Fruit fly (Drosophila melanogaster) whole organism, pupa: ENCODE data around the gene CG11710.
"Not testable (repeated sequence)": the region's sequence is repeated elsewhere in the genome, so short reads cannot be mapped to it uniquely, and the experiment has no call there.

Experiments
- CG10348 ChIP-seq: fragments of 200-800 bp; sonication (Bioruptor generic); IDR thresholded peaks from 2 replicates; pipeline ENCODE4 v1.3.6; 2022; ENCODE audit warnings: missing biosample characterization, missing genetic modification characterization
- CG12605 ChIP-seq: fragments of 200-800 bp; sonication (Bioruptor generic); IDR thresholded peaks from 2 replicates; pipeline ENCODE4 v1.3.6; 2022; ENCODE audit warnings: missing biosample characterization, missing genetic modification characterization
- CG13204 ChIP-seq: fragments of 200-800 bp; sonication (Bioruptor generic); optimal IDR thresholded peaks from 2 replicates; lab custom pipeline; 2018; ENCODE audit warnings: missing biosample characterization, mild to moderate bottlenecking, missing genetic modification characterization, moderate library complexity
- CG14655 ChIP-seq: fragments of 200-800 bp; sonication (Bioruptor generic); optimal IDR thresholded peaks from 3 replicates; lab custom pipeline; 2017; ENCODE audit warnings: mild to moderate bottlenecking, missing biosample characterization, missing genetic modification reagents, missing genetic modification characterization
- CG15710 ChIP-seq: fragments of 200-800 bp; sonication (Bioruptor generic); optimal IDR thresholded peaks from 2 replicates; lab custom pipeline; 2018; ENCODE audit warnings: missing biosample characterization, mild to moderate bottlenecking, missing genetic modification characterization, moderate library complexity
- CG17806 ChIP-seq: fragments of 200-800 bp; sonication (Bioruptor generic); optimal IDR thresholded peaks from 2 replicates; lab custom pipeline; 2018; ENCODE audit warnings: missing biosample characterization, mild to moderate bottlenecking, missing genetic modification characterization, moderate library complexity
- CG32121 ChIP-seq: fragments of 200-800 bp; sonication (Bioruptor generic); IDR thresholded peaks from 2 replicates; pipeline ENCODE4 v1.3.6; 2022; ENCODE audit warnings: missing biosample characterization, missing genetic modification characterization
- CG34367 ChIP-seq: fragments of 200-800 bp; sonication (Bioruptor generic); optimal IDR thresholded peaks from 2 replicates; lab custom pipeline; 2018; ENCODE audit warnings: missing biosample characterization, mild to moderate bottlenecking, missing genetic modification characterization
- CG4496 ChIP-seq: fragments of 200-800 bp; sonication (Bioruptor generic); IDR thresholded peaks from 3 replicates; pipeline ENCODE4 v1.3.6; 2022; ENCODE audit warnings: missing biosample characterization, missing genetic modification characterization
- CG8159 ChIP-seq: fragments of 200-800 bp; sonication (Bioruptor generic); optimal IDR thresholded peaks from 3 replicates; lab custom pipeline; 2018; ENCODE audit warnings: missing biosample characterization, mild to moderate bottlenecking, missing genetic modification characterization, moderate library complexity
- CG8301 ChIP-seq: fragments of 200-800 bp; sonication (Bioruptor generic); optimal IDR thresholded peaks from 2 replicates; lab custom pipeline; 2018; ENCODE audit warnings: missing biosample characterization, mild to moderate bottlenecking, missing genetic modification characterization
- CG9948 ChIP-seq: fragments of 200-800 bp; sonication (Bioruptor generic); optimal IDR thresholded peaks from 2 replicates; lab custom pipeline; 2018; ENCODE audit warnings: missing biosample characterization, mild to moderate bottlenecking, missing genetic modification characterization, moderate library complexity
- D1 ChIP-seq: fragments of 200-800 bp; sonication (Bioruptor generic); optimal IDR thresholded peaks from 2 replicates; lab custom pipeline; 2018; ENCODE audit warnings: missing biosample characterization, mild to moderate bottlenecking, missing genetic modification characterization, moderate library complexity
- EcR ChIP-seq: fragments of 200-800 bp; sonication (Bioruptor generic); optimal IDR thresholded peaks from 3 replicates; lab custom pipeline; 2019; ENCODE audit warnings: missing biosample characterization, missing genetic modification characterization, mild to moderate bottlenecking, moderate library complexity, missing genetic modification reagents
- Ets98B ChIP-seq: fragments of 200-800 bp; sonication (Bioruptor generic); IDR thresholded peaks from 2 replicates; pipeline ENCODE4 v1.3.6; 2022; ENCODE audit warnings: missing biosample characterization, missing genetic modification characterization
- Pif1A ChIP-seq: fragments of 200-800 bp; sonication (Bioruptor generic); optimal IDR thresholded peaks from 3 replicates; lab custom pipeline; 2016; ENCODE audit warnings: missing biosample characterization, missing genetic modification characterization
- Pif1B ChIP-seq: fragments of 200-800 bp; sonication (Bioruptor generic); optimal IDR thresholded peaks from 3 replicates; lab custom pipeline; 2016; ENCODE audit warnings: missing biosample characterization, missing genetic modification characterization
- Snoo ChIP-seq: fragments of 200-800 bp; sonication (Bioruptor generic); optimal IDR thresholded peaks from 3 replicates; lab custom pipeline; 2017; ENCODE audit warnings: missing biosample characterization, mild to moderate bottlenecking, missing genetic modification characterization, inconsistent platforms
- fd96Ca ChIP-seq: fragments of 200-800 bp; sonication (Bioruptor generic); IDR thresholded peaks from 3 replicates; pipeline ENCODE4 v1.3.6; 2022; ENCODE audit warnings: missing biosample characterization, missing genetic modification characterization
- gl ChIP-seq: fragments of 200-800 bp; sonication (Bioruptor generic); optimal IDR thresholded peaks from 2 replicates; lab custom pipeline; 2018; ENCODE audit warnings: missing biosample characterization, mild to moderate bottlenecking, missing genetic modification characterization
- rn ChIP-seq: fragments of 200-800 bp; sonication (Bioruptor generic); IDR thresholded peaks from 2 replicates; pipeline ENCODE4 v1.3.6; 2022; ENCODE audit warnings: missing biosample characterization, missing genetic modification characterization

CG11710 gene

dm6 chrX:20466382-20466928 is 37.0 kb upstream of the CG11710 start:
- no peak for TF ChIP-seq CG34367 (tag; lab: Kevin White, UChicago)
- no peak for TF ChIP-seq rn (GFP tag; lab: Robert Waterston, UW)
- TF ChIP-seq Ets98B (GFP tag; lab: Robert Waterston, UW), result no peak
- no peak for TF ChIP-seq CG4496 (GFP tag; lab: Robert Waterston, UW)
- no peak for TF ChIP-seq CG9948 (tag; lab: Kevin White, UChicago)
- no peak for TF ChIP-seq CG32121
- TF ChIP-seq D1 (tag; lab: Kevin White, UChicago), result no peak
- no peak for TF ChIP-seq CG8301
- TF ChIP-seq CG8159 (tag; lab: Kevin White, UChicago), result no peak
- TF ChIP-seq gl (tag; lab: Kevin White, UChicago), result no peak
- no peak for TF ChIP-seq CG14655 (GFP tag; lab: Kevin White, UChicago)

dm6 chrX:20448828-20449427 is 19.5 kb upstream of the CG11710 start, which contains the start of gene tbc:
tbc (plus strand) TSS chrX:20449331.
- TF ChIP-seq Ets98B (GFP tag; lab: Robert Waterston, UW), result no peak
- no peak for TF ChIP-seq CG4496 (GFP tag; lab: Robert Waterston, UW)
- TF ChIP-seq CG15710 (tag; lab: Kevin White, UChicago), result no peak
- TF ChIP-seq gl (tag; lab: Kevin White, UChicago), result no peak
- no peak for TF ChIP-seq CG32121
- TF ChIP-seq fd96Ca, result no peak
- no peak for TF ChIP-seq CG12605 (GFP tag; lab: Robert Waterston, UW)
- no peak for TF ChIP-seq EcR (GFP tag; lab: Kevin White, UChicago)
- no peak for TF ChIP-seq CG8159 (tag; lab: Kevin White, UChicago)
- TF ChIP-seq Pif1B, result no peak
- TF ChIP-seq D1 (tag; lab: Kevin White, UChicago), result no peak
- no peak for TF ChIP-seq Snoo (tag; lab: Kevin White, UChicago)
- TF ChIP-seq rn (GFP tag; lab: Robert Waterston, UW), result no peak
- TF ChIP-seq CG9948 (tag; lab: Kevin White, UChicago), result no peak
- no peak for TF ChIP-seq CG10348 (GFP tag; lab: Robert Waterston, UW)
- no peak for TF ChIP-seq CG14655 (GFP tag; lab: Kevin White, UChicago)
- no peak for TF ChIP-seq CG17806 (tag; lab: Kevin White, UChicago)
- TF ChIP-seq Pif1A (GFP tag; lab: Kevin White, UChicago), result no peak
- TF ChIP-seq CG34367 (tag; lab: Kevin White, UChicago), result no peak

- TF ChIP-seq CG32121 (no peak), EcR (GFP tag; lab: Kevin White, UChicago) (no peak), CG13204 (GFP tag; lab: Kevin White, UChicago) (no peak), CG12605 (GFP tag; lab: Robert Waterston, UW) (no peak), CG8159 (tag; lab: Kevin White, UChicago) (peak; percentile 31), CG14655 (GFP tag; lab: Kevin White, UChicago) (peak; percentile 12), CG4496 (GFP tag; lab: Robert Waterston, UW) (no peak), CG10348 (GFP tag; lab: Robert Waterston, UW) (no peak), rn (GFP tag; lab: Robert Waterston, UW) (no peak)
Observed at dm6 chrX:20447865-20448584, 18.6 kb upstream of the CG11710 start.

- not testable (repeated sequence) for TF ChIP-seq CG4496 (GFP tag; lab: Robert Waterston, UW); Pif1A (GFP tag; lab: Kevin White, UChicago); CG13204 (GFP tag; lab: Kevin White, UChicago)
- TF ChIP-seq, all 21 proteins: peak for 0; not testable (repeated sequence) for 21
Observed at dm6 chrX:20446071-20446470, 16.6 kb upstream of the CG11710 start, which contains the start of gene CG42578. CG42578 (plus strand) TSS chrX:20446371.

dm6 chrX:20436866-20437265 is 7.4 kb upstream of the CG11710 start:
- no peak for TF ChIP-seq CG15710 (tag; lab: Kevin White, UChicago)
- TF ChIP-seq CG17806 (tag; lab: Kevin White, UChicago), result no peak
- TF ChIP-seq CG32121, result no peak
- TF ChIP-seq CG12605 (GFP tag; lab: Robert Waterston, UW), result no peak
- TF ChIP-seq D1 (tag; lab: Kevin White, UChicago), result no peak
- TF ChIP-seq CG9948 (tag; lab: Kevin White, UChicago), result no peak
- no peak for TF ChIP-seq CG4496 (GFP tag; lab: Robert Waterston, UW)

dm6 chrX:20434534-20434933 is 5.1 kb upstream of the CG11710 start:
- TF ChIP-seq Pif1B, result no peak
- TF ChIP-seq CG4496 (GFP tag; lab: Robert Waterston, UW), result no peak
- no peak for TF ChIP-seq Pif1A (GFP tag; lab: Kevin White, UChicago)
- no peak for TF ChIP-seq CG15710 (tag; lab: Kevin White, UChicago)
- TF ChIP-seq CG34367 (tag; lab: Kevin White, UChicago), result no peak
- no peak for TF ChIP-seq Ets98B (GFP tag; lab: Robert Waterston, UW)
- no peak for TF ChIP-seq D1 (tag; lab: Kevin White, UChicago)
